Worm (Caenorhabditis elegans): ENCODE measurements around the gene C50E3.5.

ce11 chrV:7600149-7600548 is 12.4 kb downstream of the C50E3.5 start, which contains the start of gene C50E3.9:
- TF ChIP-seq ref-2 (tag; optimal IDR thresholded peaks at IDR 0.05): no peak
- no peak for TF ChIP-seq pag-3 (tag; optimal IDR thresholded peaks at IDR 0.05; ENCODE audit: borderline replicate concordance)
- TF ChIP-seq eyg-1 (tag; optimal IDR thresholded peaks at IDR 0.05): no peak
- no peak for TF ChIP-seq lim-6 (tag; optimal IDR thresholded peaks at IDR 0.05)
